Worm (Caenorhabditis elegans) whole organism, L4 larva: ENCODE measurements around the gene str-48.

Experiments used
- F10B5.3 ChIP-seq: sonication (generic microtip); optimal IDR thresholded peaks from 2 replicates; lab custom pipeline; 2016; ENCODE audit warnings: mild to moderate bottlenecking, missing genetic modification characterization, missing compliant biosample characterization
- F49E8.2 ChIP-seq: sonication (generic microtip); optimal IDR thresholded peaks from 2 replicates; lab custom pipeline; 2016; ENCODE audit warnings: missing compliant biosample characterization, mild to moderate bottlenecking, missing genetic modification characterization, borderline replicate concordance
- T26A8.4 ChIP-seq: fragments of 200-800 bp; sonication (Bioruptor generic); IDR thresholded peaks from 2 replicates; pipeline ENCODE4 v1.3.6; 2022; ENCODE audit warnings: missing genetic modification characterization, missing compliant biosample characterization
- Y105C5A.15 ChIP-seq: fragments of 200-800 bp; sonication (Bioruptor generic); IDR thresholded peaks from 2 replicates; pipeline ENCODE4 v1.3.6; 2022; ENCODE audit warnings: missing genetic modification characterization, missing compliant biosample characterization
- Y75B8A.6 ChIP-seq: fragments of 200-800 bp; sonication (Bioruptor generic); IDR thresholded peaks from 2 replicates; pipeline ENCODE4 v1.3.6; 2022; ENCODE audit warnings: missing genetic modification reagents, missing genetic modification characterization, missing compliant biosample characterization
- ceh-20 ChIP-seq: fragments of 200-800 bp; sonication (Bioruptor generic); IDR thresholded peaks from 2 replicates; pipeline ENCODE4 v1.3.6; 2022; ENCODE audit warnings: missing genetic modification reagents, missing genetic modification characterization, missing compliant biosample characterization
- ceh-62 ChIP-seq: sonication (generic microtip); optimal IDR thresholded peaks from 2 replicates; lab custom pipeline; 2017; ENCODE audit warnings: missing biosample characterization, missing genetic modification characterization
- ceh-82 ChIP-seq: sonication (generic microtip); optimal IDR thresholded peaks from 2 replicates; lab custom pipeline; 2017; ENCODE audit warnings: missing biosample characterization, missing genetic modification characterization
- ctbp-1 ChIP-seq: fragments of 200-800 bp; sonication (Bioruptor generic); IDR thresholded peaks from 2 replicates; pipeline ENCODE4 v1.3.6; 2022; ENCODE audit warnings: missing genetic modification reagents, missing genetic modification characterization, missing compliant biosample characterization
- daf-16 ChIP-seq, 3 experiments: sonication (generic microtip); optimal IDR thresholded peaks; 2 replicates each; lab custom pipeline; 2016 to 2017; ENCODE audit warnings: missing genetic modification characterization in 3 of 3, missing genetic modification reagents in 3 of 3, mild to moderate bottlenecking in 2 of 3, missing compliant biosample characterization in 2 of 3, missing biosample characterization in 1 of 3, moderate library complexity in 1 of 3
- daf-19 ChIP-seq: fragments of 200-800 bp; sonication (Bioruptor generic); conservative IDR thresholded peaks from 2 replicates; pipeline ENCODE4 v1.3.6; 2022; ENCODE audit warnings: missing genetic modification characterization, missing compliant biosample characterization
- dmd-9 ChIP-seq: fragments of 200-800 bp; sonication (Bioruptor generic); IDR thresholded peaks from 2 replicates; pipeline ENCODE4 v1.3.6; 2022; ENCODE audit warnings: missing genetic modification reagents, missing genetic modification characterization, missing compliant biosample characterization
- dpl-1 ChIP-seq: fragments of 150-350 bp; optimal IDR thresholded peaks from 2 replicates; lab custom pipeline; 2014; ENCODE audit warnings: missing biosample characterization, missing genetic modification reagents, missing genetic modification characterization
- egl-43 ChIP-seq: fragments of 200-800 bp; sonication (Bioruptor generic); IDR thresholded peaks from 2 replicates; pipeline ENCODE4 v1.3.6; 2022; ENCODE audit warnings: missing genetic modification reagents, missing genetic modification characterization, missing compliant biosample characterization
- fos-1 ChIP-seq: fragments of 150-350 bp; optimal IDR thresholded peaks from 2 replicates; lab custom pipeline; 2014; ENCODE audit warnings: missing biosample characterization, missing genetic modification characterization
- hif-1 ChIP-seq, 2 experiments: sonication (generic microtip); optimal IDR thresholded peaks; 2 replicates each; lab custom pipeline; 2016 to 2017; ENCODE audit warnings: missing compliant biosample characterization in 2 of 2, missing genetic modification characterization in 2 of 2, missing genetic modification reagents in 2 of 2, missing genotype in 2 of 2, mild to moderate bottlenecking in 1 of 2
- hlh-30 ChIP-seq: sonication (generic microtip); optimal IDR thresholded peaks from 2 replicates; lab custom pipeline; 2017; ENCODE audit warnings: antibody characterized with exemption, mild to moderate bottlenecking, missing genetic modification characterization, missing compliant biosample characterization; ENCODE audit not compliant: insufficient read depth
- hmg-1.1 ChIP-seq: fragments of 200-800 bp; sonication (Bioruptor generic); IDR thresholded peaks from 2 replicates; pipeline ENCODE4 v1.3.6; 2022; ENCODE audit warnings: missing genetic modification reagents, missing genetic modification characterization, missing compliant biosample characterization
- jun-1 ChIP-seq: fragments of 150-350 bp; optimal IDR thresholded peaks from 2 replicates; lab custom pipeline; 2014; ENCODE audit warnings: missing biosample characterization, missing genetic modification reagents, missing genetic modification characterization
- lin-13 ChIP-seq: fragments of 150-350 bp; optimal IDR thresholded peaks from 2 replicates; lab custom pipeline; 2014; ENCODE audit warnings: missing biosample characterization, missing genetic modification reagents, missing genetic modification characterization
- lin-15B ChIP-seq: fragments of 150-350 bp; sonication (generic microtip); optimal IDR thresholded peaks from 3 replicates; lab custom pipeline; 2014; ENCODE audit warnings: missing biosample characterization, missing genetic modification characterization
- lir-3 ChIP-seq: sonication (generic microtip); optimal IDR thresholded peaks from 2 replicates; lab custom pipeline; 2016; ENCODE audit warnings: mild to moderate bottlenecking, missing genetic modification characterization, missing compliant biosample characterization
- madf-9 ChIP-seq: fragments of 200-800 bp; sonication (Bioruptor generic); conservative IDR thresholded peaks from 2 replicates; pipeline ENCODE4 v1.3.6; 2022; ENCODE audit warnings: missing genetic modification reagents, missing genetic modification characterization, missing compliant biosample characterization
- mxl-3 ChIP-seq: fragments of 200-800 bp; sonication (Bioruptor generic); optimal IDR thresholded peaks from 2 replicates; lab custom pipeline; 2018; ENCODE audit warnings: mild to moderate bottlenecking, missing genetic modification characterization, missing compliant biosample characterization
- nhr-111 ChIP-seq: fragments of 200-800 bp; sonication (Bioruptor generic); optimal IDR thresholded peaks from 2 replicates; lab custom pipeline; 2018; ENCODE audit warnings: mild to moderate bottlenecking, missing genetic modification characterization, missing compliant biosample characterization
- nhr-41 ChIP-seq: fragments of 200-800 bp; sonication (Bioruptor generic); IDR thresholded peaks from 2 replicates; pipeline ENCODE4 v1.3.6; 2022; ENCODE audit warnings: missing genetic modification reagents, missing genetic modification characterization, missing compliant biosample characterization
- nhr-76 ChIP-seq: fragments of 150-350 bp; optimal IDR thresholded peaks from 2 replicates; lab custom pipeline; 2014; ENCODE audit warnings: missing biosample characterization, missing genetic modification characterization
- pqm-1 ChIP-seq: sonication (generic microtip); optimal IDR thresholded peaks from 2 replicates; lab custom pipeline; 2017; ENCODE audit warnings: missing biosample characterization, missing genetic modification characterization
- set-16 ChIP-seq: fragments of 200-800 bp; sonication (Bioruptor generic); IDR thresholded peaks from 2 replicates; pipeline ENCODE4 v1.3.6; 2022; ENCODE audit warnings: missing genetic modification reagents, missing genetic modification characterization, missing compliant biosample characterization
- skn-1 ChIP-seq: fragments of 150-350 bp; optimal IDR thresholded peaks from 2 replicates; lab custom pipeline; 2014; ENCODE audit warnings: missing biosample characterization, missing genetic modification characterization
- unc-130 ChIP-seq: sonication (generic microtip); optimal IDR thresholded peaks from 2 replicates; lab custom pipeline; 2016; ENCODE audit warnings: missing genetic modification reagents, missing genetic modification characterization, missing compliant biosample characterization
- vab-7 ChIP-seq: fragments of 200-800 bp; sonication (Bioruptor generic); IDR thresholded peaks from 2 replicates; pipeline ENCODE4 v1.3.6; 2022; ENCODE audit warnings: missing genetic modification reagents, missing genetic modification characterization, missing compliant biosample characterization
- zag-1 ChIP-seq: fragments of 150-350 bp; optimal IDR thresholded peaks from 2 replicates; lab custom pipeline; 2014; ENCODE audit warnings: missing biosample characterization, missing genetic modification characterization

str-48 gene

ce11 chrIV:7103211-7103679 is 18.6 kb upstream of the str-48 start, which contains the start of the genes rde-8 and ZC477.3 (continued):
- no peak for TF ChIP-seq egl-43 (GFP tag; lab: Robert Waterston, UW)
- TF ChIP-seq, all 104 proteins: peak for 21

DNA sequence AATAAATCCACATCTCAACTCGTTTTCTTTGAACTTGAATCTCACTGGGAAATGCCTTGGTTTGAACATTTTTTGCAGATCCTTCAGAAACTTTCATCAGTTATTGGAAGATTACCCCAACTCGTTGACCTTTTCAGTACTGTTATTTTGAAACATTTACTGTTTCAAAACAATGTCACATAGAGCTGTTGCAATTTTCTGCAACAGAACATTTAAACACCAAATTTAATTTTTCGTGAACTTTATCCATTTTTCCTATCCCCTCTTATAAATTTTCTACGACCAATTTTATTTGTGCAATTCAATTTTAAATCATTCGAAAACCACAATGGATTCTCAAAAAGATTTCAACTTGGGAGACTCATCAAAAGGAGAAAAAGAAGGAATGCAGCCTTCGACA is 13.9 kb upstream of the str-48 start, which contains the start of gene ZC477.2:
TSS of gene ZC477.2 (plus strand) at position 301 of the 400 bp plus-strand sequence.
- TF ChIP-seq jun-1 (tag; lab: Kevin White, UChicago) (no peak), fos-1 (tag; lab: Kevin White, UChicago) (no peak), nhr-76 (no peak), T26A8.4 (GFP tag; lab: Robert Waterston, UW) (no peak), ctbp-1 (GFP tag; lab: Robert Waterston, UW) (no peak), nhr-41 (GFP tag; lab: Robert Waterston, UW) (no peak), hlh-30 (tag; lab: Kevin White, UChicago) (no peak), madf-9 (no peak), mxl-3 (GFP tag; lab: Kevin White, UChicago) (no peak), F49E8.2 (no peak), unc-130 (no peak), dmd-9 (GFP tag; lab: Robert Waterston, UW) (no peak), ceh-62 (tag; lab: Kevin White, UChicago) (no peak), daf-19 (GFP tag; lab: Robert Waterston, UW) (no peak), vab-7 (GFP tag; lab: Robert Waterston, UW) (no peak), hmg-1.1 (no peak), skn-1 (tag; lab: Kevin White, UChicago) (no peak), ceh-82 (tag; lab: Kevin White, UChicago) (no peak), lin-13 (GFP tag; lab: Kevin White, UChicago) (no peak)
- TF ChIP-seq, all 104 proteins: peak for 0

DNA sequence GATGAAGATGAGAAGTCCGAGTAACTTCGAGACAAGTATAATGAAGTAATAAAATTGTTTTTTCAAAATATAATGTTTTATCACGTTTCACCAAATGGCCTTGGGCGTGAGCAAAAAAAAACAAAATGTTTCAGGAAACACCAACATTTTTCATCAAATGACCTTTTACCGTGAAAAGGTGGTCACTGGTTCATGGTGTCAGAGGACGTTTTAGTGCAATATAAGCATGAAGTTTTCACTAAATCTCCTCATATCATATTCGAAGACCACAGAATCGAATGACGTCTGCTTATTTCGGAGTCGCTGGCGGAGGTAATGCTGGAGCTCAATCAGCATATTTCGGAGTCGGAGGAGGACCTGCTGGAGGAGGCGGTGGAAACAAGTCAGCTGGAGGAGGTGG is 10.5 kb upstream of the str-48 start, which contains the start of the genes ZC477.7 and ssq-3:
TSS of gene ZC477.7 (minus strand) at position 101 of the 400 bp plus-strand sequence.
TSS of gene ssq-3 (plus strand) at position 251 of the 400 bp plus-strand sequence.
- TF ChIP-seq dpl-1 (no peak), F10B5.3 (tag; lab: Kevin White, UChicago) (no peak), lin-15B (tag; lab: Kevin White, UChicago) (no peak), ceh-20 (GFP tag; lab: Robert Waterston, UW) (no peak), hmg-1.1 (no peak), hif-1 (tag; optimal IDR thresholded peaks at IDR 0.05; lab: Kevin White, UChicago) (no peak), mxl-3 (GFP tag; lab: Kevin White, UChicago) (no peak), Y105C5A.15 (GFP tag; lab: Robert Waterston, UW) (no peak), set-16 (GFP tag; lab: Robert Waterston, UW) (no peak), daf-19 (GFP tag; lab: Robert Waterston, UW) (no peak), madf-9 (no peak), zag-1 (tag; lab: Kevin White, UChicago) (no peak), Y75B8A.6 (GFP tag; lab: Robert Waterston, UW) (no peak), lir-3 (tag; lab: Kevin White, UChicago) (no peak), nhr-111 (GFP tag; lab: Kevin White, UChicago) (no peak), daf-16 (GFP tag; optimal IDR thresholded peaks at IDR 0.05; lab: Kevin White, UChicago) (no peak), daf-16 (tag; optimal IDR thresholded peaks at IDR 0.05; lab: Kevin White, UChicago) (no peak), pqm-1 (tag; lab: Kevin White, UChicago) (no peak)

DNA sequence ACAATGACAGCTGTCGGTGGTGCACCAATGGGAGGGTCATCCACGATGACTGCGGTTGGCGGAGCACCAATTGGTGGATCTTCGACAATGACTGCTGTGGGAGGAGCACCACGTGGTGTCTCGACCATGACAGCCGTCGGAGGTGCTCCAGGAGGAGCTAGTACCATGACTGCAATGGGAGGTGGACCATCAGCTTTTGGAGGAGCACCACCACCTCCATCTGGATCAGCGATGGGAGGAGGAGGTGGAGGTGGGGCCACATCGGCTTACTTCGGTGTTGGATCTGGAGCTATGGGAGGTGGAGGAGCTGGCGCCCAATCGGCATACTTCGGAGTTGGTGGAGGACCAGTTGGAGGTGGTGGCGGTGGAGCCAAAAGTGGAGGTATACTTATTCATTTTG is 9.5 kb upstream of the str-48 start:
- TF ChIP-seq egl-43 (GFP tag; lab: Robert Waterston, UW) = 0 out of 2 replicates have a peak, but pooled peaks have one; percentile 51
- TF ChIP-seq set-16 (GFP tag; lab: Robert Waterston, UW) = peak; percentile 82
- TF ChIP-seq, all 104 proteins: peak for 2; not testable (repeated sequence) for 102
